Worm (Caenorhabditis elegans): ENCODE data around the gene pha-4.
"Not testable (repeated sequence)": the region's sequence is repeated elsewhere in the genome, so short reads cannot be mapped to it uniquely, and the experiment has no call there.

DNA sequence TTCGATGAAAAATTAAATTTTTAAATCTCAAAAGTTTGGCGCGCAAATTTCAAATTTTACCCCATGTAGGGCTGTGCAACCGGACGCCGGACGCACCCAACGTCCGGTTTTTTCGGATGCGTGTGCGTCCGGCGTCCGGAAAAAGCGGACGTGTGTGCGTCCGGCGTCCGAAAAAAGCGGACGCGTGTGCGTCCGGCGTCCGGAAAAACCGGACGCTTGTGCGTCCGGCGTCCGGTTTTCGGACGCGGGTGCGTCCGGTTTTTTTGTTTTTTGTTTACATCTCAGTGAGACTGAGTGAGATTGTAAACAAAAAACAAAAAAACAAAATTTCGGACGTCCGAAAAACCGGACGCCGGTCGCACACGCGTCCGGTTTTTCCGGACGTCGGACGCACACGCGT, 47.7 kb upstream of the pha-4 start:
- TF ChIP-seq ref-1 (GFP tag; conservative IDR thresholded peaks at IDR 0.05); med-1 (GFP tag; optimal IDR thresholded peaks at IDR 0.05; ENCODE audit: insufficient read depth); T22C8.4 (GFP tag; IDR thresholded peaks at IDR 0.05); cog-1 (tag; optimal IDR thresholded peaks at IDR 0.05): not testable (repeated sequence)
